Worm (Caenorhabditis elegans): ENCODE results near the gene Y69A2AR.51.

Gene Y69A2AR.51

DNA sequence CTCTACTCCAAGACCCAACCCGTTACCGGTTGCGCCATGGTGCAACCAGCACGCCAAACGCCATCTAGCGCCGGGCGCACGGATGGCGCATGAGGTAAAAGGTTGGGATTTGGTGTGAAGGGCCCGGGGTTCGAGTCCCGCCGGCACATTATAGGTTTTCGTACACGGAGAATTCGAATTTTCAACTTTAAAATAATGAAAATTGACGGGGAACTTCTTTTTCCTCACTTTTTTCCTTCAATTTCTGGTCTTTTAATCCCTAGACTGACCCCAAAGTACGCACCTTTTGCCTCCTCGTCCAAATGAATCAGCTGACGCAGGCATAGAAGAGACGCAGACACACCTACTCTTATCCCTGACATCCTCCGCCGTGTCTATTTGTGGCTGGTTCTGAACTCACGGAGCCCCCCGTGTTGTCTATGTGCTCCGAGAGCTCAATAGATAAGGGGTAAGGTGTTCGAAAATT lies 31.4 kb downstream of the Y69A2AR.51 start:
- no peak for TF ChIP-seq hlh-15 (tag; optimal IDR thresholded peaks at IDR 0.05)
- TF ChIP-seq madf-2 (tag; optimal IDR thresholded peaks at IDR 0.05) = no peak
- no peak for TF ChIP-seq pqm-1 (tag; optimal IDR thresholded peaks at IDR 0.05)
- TF ChIP-seq tbx-2 (tag; optimal IDR thresholded peaks at IDR 0.05) = peak; percentile 12
- no peak for TF ChIP-seq ets-4 (tag; optimal IDR thresholded peaks at IDR 0.05)
- TF ChIP-seq ceh-31 (tag; optimal IDR thresholded peaks at IDR 0.05) = peak; percentile 0
- TF ChIP-seq tbx-7 (tag; optimal IDR thresholded peaks at IDR 0.05) = no peak
- TF ChIP-seq odd-2 (tag; optimal IDR thresholded peaks at IDR 0.05) = no peak
- no peak for TF ChIP-seq ceh-14 (tag; optimal IDR thresholded peaks at IDR 0.05)
- TF ChIP-seq fkh-6 (tag; optimal IDR thresholded peaks at IDR 0.05) = no peak
- no peak for TF ChIP-seq ttx-3 (tag; optimal IDR thresholded peaks at IDR 0.05)
- no peak for TF ChIP-seq che-1 (tag; optimal IDR thresholded peaks at IDR 0.05)
- TF ChIP-seq hlh-13 (GFP tag; optimal IDR thresholded peaks at IDR 0.05) = peak; percentile 0
- no peak for TF ChIP-seq nhr-11 (tag; optimal IDR thresholded peaks at IDR 0.05)
- no peak for TF ChIP-seq gmeb-2 (tag; optimal IDR thresholded peaks at IDR 0.05)
- TF ChIP-seq nhr-232 (tag; optimal IDR thresholded peaks at IDR 0.05) = no peak
- no peak for TF ChIP-seq mec-3 (tag; optimal IDR thresholded peaks at IDR 0.05; ENCODE audit: borderline replicate concordance)
- no peak for TF ChIP-seq npax-4 (tag; optimal IDR thresholded peaks at IDR 0.05)
- no peak for TF ChIP-seq fkh-10 (GFP tag; optimal IDR thresholded peaks at IDR 0.05)
- no peak for TF ChIP-seq C08G9.2 (tag; optimal IDR thresholded peaks at IDR 0.05)
- TF ChIP-seq nfya-1 (tag; optimal IDR thresholded peaks at IDR 0.05) = no peak
- TF ChIP-seq unc-86 (tag; optimal IDR thresholded peaks at IDR 0.05) = no peak
- TF ChIP-seq unc-3 (GFP tag; conservative IDR thresholded peaks at IDR 0.05) = no peak
- TF ChIP-seq unc-3 (tag; optimal IDR thresholded peaks at IDR 0.05) = no peak
- TF ChIP-seq K09A11.1 (tag; optimal IDR thresholded peaks at IDR 0.05; ENCODE audit: insufficient read depth) = no peak
- TF ChIP-seq C38D4.7 (GFP tag; optimal IDR thresholded peaks at IDR 0.05) = no peak
- no peak for TF ChIP-seq ama-1 (optimal IDR thresholded peaks at IDR 0.05)
- peak; percentile 87 for TF ChIP-seq hlh-30 (tag; optimal IDR thresholded peaks at IDR 0.05; ENCODE audit: insufficient read depth)
- TF ChIP-seq pag-3 (tag; optimal IDR thresholded peaks at IDR 0.05; ENCODE audit: borderline replicate concordance) = no peak
- no peak for TF ChIP-seq eyg-1 (tag; optimal IDR thresholded peaks at IDR 0.05)
- TF ChIP-seq pha-4 (tag; optimal IDR thresholded peaks at IDR 0.05) = no peak
- no peak for TF ChIP-seq pax-1 (tag; optimal IDR thresholded peaks at IDR 0.05)
- TF ChIP-seq ceh-18 (tag; optimal IDR thresholded peaks at IDR 0.05) = no peak
- no peak for TF ChIP-seq dmd-4 (tag; optimal IDR thresholded peaks at IDR 0.05; ENCODE audit: borderline replicate concordance)
- no peak for TF ChIP-seq zip-5 (tag; optimal IDR thresholded peaks at IDR 0.05)
- no peak for TF ChIP-seq hlh-8 (tag; optimal IDR thresholded peaks at IDR 0.05)
- no peak for TF ChIP-seq elt-4 (tag; optimal IDR thresholded peaks at IDR 0.05)

DNA sequence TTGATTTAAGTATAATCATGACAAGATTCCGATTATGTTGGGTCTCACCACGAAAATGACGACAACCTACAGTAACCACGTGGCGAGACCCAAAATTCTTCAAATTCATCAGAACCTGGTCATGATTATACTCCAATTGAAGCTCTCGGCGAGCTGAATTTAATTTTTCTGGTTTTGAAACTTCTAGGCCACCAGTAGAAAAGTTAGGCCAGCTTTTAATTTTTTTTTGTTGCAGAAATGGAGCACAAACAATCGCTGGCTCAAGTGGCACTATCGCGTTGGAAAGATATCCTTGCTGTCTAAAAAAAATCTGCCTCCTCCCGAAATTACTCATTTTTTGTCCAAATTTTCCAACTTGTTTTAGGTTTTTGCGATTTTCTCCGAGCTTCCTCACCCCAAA lies 34.4 kb downstream of the Y69A2AR.51 start:
- TF ChIP-seq pha-2 (tag; optimal IDR thresholded peaks at IDR 0.05) = no peak

DNA sequence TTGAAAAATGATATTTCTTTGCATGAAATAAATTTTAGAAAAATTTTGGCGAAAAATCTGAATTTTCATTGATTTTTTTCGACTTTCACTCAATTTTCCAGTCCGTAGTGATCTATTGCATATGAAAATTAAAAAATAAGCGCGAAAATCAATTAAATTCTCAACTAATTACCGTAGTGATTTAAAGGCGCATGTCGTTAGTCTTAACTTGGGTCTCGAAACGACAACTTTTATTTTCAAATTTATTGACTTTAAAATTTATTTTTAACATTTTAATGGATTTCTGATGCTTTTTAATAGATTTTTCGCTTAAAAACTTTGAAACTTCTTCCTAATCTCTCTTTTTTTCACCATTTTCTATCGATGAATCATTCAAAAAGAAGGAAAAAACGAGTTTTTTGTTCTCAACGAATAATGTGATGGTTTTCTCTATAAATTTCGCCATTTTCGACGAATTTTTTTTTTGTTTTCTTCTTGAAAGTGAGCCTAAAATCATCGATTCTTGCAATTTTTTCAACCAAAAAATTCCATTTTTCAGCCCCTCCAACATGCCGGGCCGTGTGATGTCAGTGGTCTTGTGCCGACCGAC lies 35.4 kb downstream of the Y69A2AR.51 start, which contains the start of gene vamp-7:
vamp-7 (plus strand) TSS at position 539 of the 589 bp plus-strand sequence.
- no peak for TF ChIP-seq nhr-232 (tag; optimal IDR thresholded peaks at IDR 0.05)
- TF ChIP-seq madf-2 (tag; optimal IDR thresholded peaks at IDR 0.05) = no peak
- no peak for TF ChIP-seq elt-4 (tag; optimal IDR thresholded peaks at IDR 0.05)
- no peak for TF ChIP-seq dve-1 (tag; optimal IDR thresholded peaks at IDR 0.05)
- no peak for TF ChIP-seq pat-9 (tag; optimal IDR thresholded peaks at IDR 0.05)
- no peak for TF ChIP-seq ceh-34 (tag; optimal IDR thresholded peaks at IDR 0.05)
- TF ChIP-seq ceh-9 (tag; optimal IDR thresholded peaks at IDR 0.05) = no peak
- TF ChIP-seq ceh-2 (tag; optimal IDR thresholded peaks at IDR 0.05) = no peak
- no peak for TF ChIP-seq fax-1 (tag; optimal IDR thresholded peaks at IDR 0.05)
- TF ChIP-seq ceh-6 (GFP tag; optimal IDR thresholded peaks at IDR 0.05) = no peak
- no peak for TF ChIP-seq che-1 (tag; optimal IDR thresholded peaks at IDR 0.05)
- no peak for TF ChIP-seq eyg-1 (tag; optimal IDR thresholded peaks at IDR 0.05)
- TF ChIP-seq hlh-15 (tag; optimal IDR thresholded peaks at IDR 0.05) = no peak
- TF ChIP-seq fkh-6 (tag; optimal IDR thresholded peaks at IDR 0.05) = no peak
- no peak for TF ChIP-seq pax-1 (tag; optimal IDR thresholded peaks at IDR 0.05)
- no peak for TF ChIP-seq fkh-10 (GFP tag; optimal IDR thresholded peaks at IDR 0.05)
- TF ChIP-seq ref-2 (tag; optimal IDR thresholded peaks at IDR 0.05) = no peak

Data from whole organism, late embryonic.